Fruit fly (Drosophila melanogaster) whole organism, prepupa: ENCODE measurements around the gene shf.

Experiments
- Blimp-1 ChIP-seq: fragments of 200-800 bp; sonication (Bioruptor generic); optimal IDR thresholded peaks from 3 replicates; lab custom pipeline; 2017; ENCODE audit warnings: missing biosample characterization, missing genetic modification characterization, mild to moderate bottlenecking, moderate library complexity, missing genetic modification reagents
- CG10631 ChIP-seq: fragments of 200-800 bp; sonication (Bioruptor generic); optimal IDR thresholded peaks from 2 replicates; lab custom pipeline; 2016; ENCODE audit warnings: missing biosample characterization, missing genetic modification characterization
- CG10669 ChIP-seq: fragments of 200-800 bp; sonication (Bioruptor generic); optimal IDR thresholded peaks from 3 replicates; lab custom pipeline; 2018; ENCODE audit warnings: missing biosample characterization, mild to moderate bottlenecking, missing genetic modification characterization, moderate library complexity
- CG11294 ChIP-seq: fragments of 200-800 bp; sonication (Bioruptor generic); IDR thresholded peaks from 2 replicates; pipeline ENCODE4 v1.3.6; 2022; ENCODE audit warnings: missing biosample characterization, missing genetic modification characterization
- CG11762 ChIP-seq: fragments of 200-800 bp; sonication (Bioruptor generic); optimal IDR thresholded peaks from 3 replicates; lab custom pipeline; 2016; ENCODE audit warnings: missing biosample characterization, missing genetic modification characterization; ENCODE audit not compliant: insufficient read depth
- CG11902 ChIP-seq: fragments of 200-800 bp; sonication (Bioruptor generic); optimal IDR thresholded peaks from 3 replicates; lab custom pipeline; 2016; ENCODE audit warnings: missing biosample characterization, missing genetic modification characterization
- CG1621 ChIP-seq: fragments of 200-800 bp; sonication (Bioruptor generic); optimal IDR thresholded peaks from 3 replicates; lab custom pipeline; 2018; ENCODE audit warnings: missing biosample characterization, mild to moderate bottlenecking, missing genetic modification characterization
- CG16779 ChIP-seq: fragments of 200-800 bp; sonication (Bioruptor generic); optimal IDR thresholded peaks from 3 replicates; lab custom pipeline; 2017; ENCODE audit warnings: missing biosample characterization, mild to moderate bottlenecking, missing genetic modification characterization
- CG3032 ChIP-seq: fragments of 200-800 bp; optimal IDR thresholded peaks from 2 replicates; lab custom pipeline; 2019; ENCODE audit warnings: missing biosample characterization, mild to moderate bottlenecking, missing genetic modification characterization, moderate library complexity
- CG31627 ChIP-seq: fragments of 200-800 bp; sonication (Bioruptor generic); optimal IDR thresholded peaks from 3 replicates; lab custom pipeline; 2016; ENCODE audit warnings: missing biosample characterization, missing genetic modification characterization
- CG32006 ChIP-seq: fragments of 200-800 bp; sonication (Bioruptor generic); optimal IDR thresholded peaks from 3 replicates; lab custom pipeline; 2017; ENCODE audit warnings: missing biosample characterization, mild to moderate bottlenecking, missing genetic modification characterization
- CG34406 ChIP-seq: fragments of 200-800 bp; sonication (Bioruptor generic); optimal IDR thresholded peaks from 3 replicates; lab custom pipeline; 2016; ENCODE audit warnings: missing biosample characterization, missing genetic modification characterization
- CG3919 ChIP-seq: fragments of 200-800 bp; sonication (Bioruptor generic); optimal IDR thresholded peaks from 3 replicates; lab custom pipeline; 2016; ENCODE audit warnings: missing biosample characterization, missing genetic modification characterization
- CG6163 ChIP-seq: fragments of 200-800 bp; sonication (Bioruptor generic); IDR thresholded peaks from 3 replicates; pipeline ENCODE4 v1.3.6; 2022; ENCODE audit warnings: missing biosample characterization, missing genetic modification characterization
- CG6276 ChIP-seq: fragments of 200-800 bp; sonication (Bioruptor generic); optimal IDR thresholded peaks from 2 replicates; lab custom pipeline; 2017; ENCODE audit warnings: missing biosample characterization, mild to moderate bottlenecking, missing genetic modification characterization
- CG6792 ChIP-seq: fragments of 200-800 bp; sonication (Bioruptor generic); optimal IDR thresholded peaks from 3 replicates; lab custom pipeline; 2016; ENCODE audit warnings: missing biosample characterization, missing genetic modification characterization
- CG6854 ChIP-seq: fragments of 200-800 bp; sonication (Bioruptor generic); optimal IDR thresholded peaks from 2 replicates; lab custom pipeline; 2017; ENCODE audit warnings: missing biosample characterization, mild to moderate bottlenecking, missing genetic modification characterization
- CG7368 ChIP-seq: fragments of 200-800 bp; sonication (Bioruptor generic); optimal IDR thresholded peaks from 3 replicates; lab custom pipeline; 2016; ENCODE audit warnings: missing biosample characterization, missing genetic modification characterization
- CG8319 ChIP-seq: fragments of 200-800 bp; sonication (Bioruptor generic); optimal IDR thresholded peaks from 3 replicates; lab custom pipeline; 2016; ENCODE audit warnings: missing biosample characterization, missing genetic modification characterization
- CG8632 ChIP-seq: fragments of 200-800 bp; sonication (Bioruptor generic); optimal IDR thresholded peaks from 3 replicates; lab custom pipeline; 2016; ENCODE audit warnings: missing biosample characterization, missing genetic modification characterization
- Eip75B ChIP-seq: fragments of 200-800 bp; sonication (Bioruptor generic); optimal IDR thresholded peaks from 3 replicates; lab custom pipeline; 2016; ENCODE audit warnings: missing biosample characterization, missing genetic modification characterization
- Eip78C ChIP-seq: fragments of 200-800 bp; sonication (Bioruptor generic); peaks from one replicate; lab custom pipeline; 2016; ENCODE audit warnings: missing biosample characterization, missing genetic modification characterization
- Eip93F ChIP-seq: fragments of 200-800 bp; sonication (Bioruptor generic); optimal IDR thresholded peaks from 2 replicates; lab custom pipeline; 2016; ENCODE audit warnings: missing biosample characterization, mild to moderate bottlenecking, missing genetic modification characterization
- Ets21C ChIP-seq: fragments of 200-800 bp; sonication (Bioruptor generic); optimal IDR thresholded peaks from 3 replicates; lab custom pipeline; 2016; ENCODE audit warnings: missing biosample characterization, missing genetic modification characterization
- Ets96B ChIP-seq: fragments of 200-800 bp; optimal IDR thresholded peaks from 2 replicates; lab custom pipeline; 2019; ENCODE audit warnings: missing biosample characterization, mild to moderate bottlenecking, missing genetic modification characterization, moderate library complexity
- Gug ChIP-seq: fragments of 200-800 bp; sonication (Bioruptor generic); IDR thresholded peaks from 2 replicates; pipeline ENCODE4 v1.3.6; 2022; ENCODE audit warnings: missing biosample characterization, missing genetic modification characterization
- Hr38 ChIP-seq: sonication (Bioruptor generic); optimal IDR thresholded peaks from 2 replicates; lab custom pipeline; 2016; ENCODE audit warnings: missing biosample characterization, missing genetic modification characterization
- Hr39 ChIP-seq: fragments of 200-800 bp; sonication (Bioruptor generic); optimal IDR thresholded peaks from 2 replicates; lab custom pipeline; 2016; ENCODE audit warnings: missing biosample characterization, missing genetic modification characterization
- Sox102F ChIP-seq: fragments of 200-800 bp; sonication (Bioruptor generic); optimal IDR thresholded peaks from 2 replicates; lab custom pipeline; 2016; ENCODE audit warnings: missing biosample characterization, mild to moderate bottlenecking, missing genetic modification characterization
- Sox15 ChIP-seq: fragments of 200-800 bp; sonication (Bioruptor generic); optimal IDR thresholded peaks from 3 replicates; lab custom pipeline; 2016; ENCODE audit warnings: missing biosample characterization, missing genetic modification characterization
- achi ChIP-seq: fragments of 200-800 bp; sonication (Bioruptor generic); optimal IDR thresholded peaks from 3 replicates; lab custom pipeline; 2016; ENCODE audit warnings: missing biosample characterization, missing genetic modification characterization
- acj6 ChIP-seq: fragments of 200-800 bp; sonication (Bioruptor generic); optimal IDR thresholded peaks from 3 replicates; lab custom pipeline; 2016; ENCODE audit warnings: missing biosample characterization, missing genetic modification characterization
- cyc ChIP-seq: fragments of 200-800 bp; sonication (Bioruptor generic); optimal IDR thresholded peaks from 3 replicates; lab custom pipeline; 2016; ENCODE audit warnings: missing biosample characterization, missing genetic modification characterization
- dsx ChIP-seq: fragments of 200-800 bp; optimal IDR thresholded peaks from 3 replicates; lab custom pipeline; 2019; ENCODE audit warnings: missing biosample characterization, mild to moderate bottlenecking, missing genetic modification characterization, moderate library complexity; ENCODE audit not compliant: poor library complexity, severe bottlenecking
- esn ChIP-seq: fragments of 200-800 bp; sonication (Bioruptor generic); optimal IDR thresholded peaks from 2 replicates; lab custom pipeline; 2016; ENCODE audit warnings: missing biosample characterization, mild to moderate bottlenecking, missing genetic modification characterization, moderate library complexity
- fd59A ChIP-seq: fragments of 200-800 bp; sonication (Bioruptor generic); optimal IDR thresholded peaks from 2 replicates; lab custom pipeline; 2017; ENCODE audit warnings: missing biosample characterization, mild to moderate bottlenecking, missing genetic modification characterization, missing genetic modification reagents
- fd85E ChIP-seq: fragments of 200-800 bp; sonication (Bioruptor generic); optimal IDR thresholded peaks from 3 replicates; lab custom pipeline; 2016; ENCODE audit warnings: missing biosample characterization, missing genetic modification characterization
- fkh ChIP-seq: fragments of 200-800 bp; sonication (Bioruptor generic); optimal IDR thresholded peaks from 3 replicates; lab custom pipeline; 2017; ENCODE audit warnings: missing biosample characterization, mild to moderate bottlenecking, missing genetic modification characterization, moderate library complexity
- lz ChIP-seq: fragments of 200-800 bp; sonication (Bioruptor generic); optimal IDR thresholded peaks from 3 replicates; lab custom pipeline; 2016; ENCODE audit warnings: missing biosample characterization, missing genetic modification characterization
- net ChIP-seq: fragments of 200-800 bp; sonication (Bioruptor generic); optimal IDR thresholded peaks from 3 replicates; lab custom pipeline; 2016; ENCODE audit warnings: missing biosample characterization, missing genetic modification characterization
- pdm3 ChIP-seq: fragments of 200-800 bp; sonication (Bioruptor generic); optimal IDR thresholded peaks from 3 replicates; lab custom pipeline; 2016; ENCODE audit warnings: missing biosample characterization, missing genetic modification characterization
- salr ChIP-seq, 2 experiments: fragments of 200-800 bp; sonication (Bioruptor generic); optimal IDR thresholded peaks; 3 replicates each; lab custom pipeline; 2016 to 2018; ENCODE audit warnings: missing biosample characterization in 2 of 2, missing genetic modification characterization in 2 of 2, mild to moderate bottlenecking in 1 of 2
- spab ChIP-seq: fragments of 200-800 bp; sonication (Bioruptor generic); optimal IDR thresholded peaks from 2 replicates; lab custom pipeline; 2017; ENCODE audit warnings: missing biosample characterization, mild to moderate bottlenecking, missing genetic modification characterization, missing genetic modification reagents
- svp ChIP-seq: fragments of 200-800 bp; sonication (Bioruptor generic); peaks from one replicate; lab custom pipeline; 2016; ENCODE audit warnings: missing biosample characterization, missing genetic modification characterization
- topi ChIP-seq: fragments of 200-800 bp; sonication (Bioruptor generic); optimal IDR thresholded peaks from 3 replicates; lab custom pipeline; 2016; ENCODE audit warnings: missing biosample characterization, missing genetic modification characterization
- vri ChIP-seq: fragments of 200-800 bp; sonication (Bioruptor generic); optimal IDR thresholded peaks from 3 replicates; lab custom pipeline; 2016; ENCODE audit warnings: missing biosample characterization, mild to moderate bottlenecking, missing genetic modification characterization

Gene shf

dm6 chrX:6805404-6805803 is 25.9 kb upstream of the shf start:
- TF ChIP-seq CG8632 (no peak), CG1621 (no peak), Eip78C (GFP tag; lab: Kevin White, UChicago) (no peak), Hr38 (no peak), Gug (no peak), CG32006 (no peak), pdm3 (GFP tag; lab: Kevin White, UChicago) (no peak), esn (GFP tag; lab: Kevin White, UChicago) (no peak), Eip75B (GFP tag; lab: Kevin White, UChicago) (no peak), vri (GFP tag; lab: Kevin White, UChicago) (peak; percentile 74), CG8319 (GFP tag; lab: Kevin White, UChicago) (no peak), Ets21C (no peak), fkh (GFP tag; lab: Kevin White, UChicago) (no peak), Eip93F (GFP tag; lab: Kevin White, UChicago) (peak; percentile 17), CG11294 (no peak)
- TF ChIP-seq, all 60 proteins: peak for 2

DNA sequence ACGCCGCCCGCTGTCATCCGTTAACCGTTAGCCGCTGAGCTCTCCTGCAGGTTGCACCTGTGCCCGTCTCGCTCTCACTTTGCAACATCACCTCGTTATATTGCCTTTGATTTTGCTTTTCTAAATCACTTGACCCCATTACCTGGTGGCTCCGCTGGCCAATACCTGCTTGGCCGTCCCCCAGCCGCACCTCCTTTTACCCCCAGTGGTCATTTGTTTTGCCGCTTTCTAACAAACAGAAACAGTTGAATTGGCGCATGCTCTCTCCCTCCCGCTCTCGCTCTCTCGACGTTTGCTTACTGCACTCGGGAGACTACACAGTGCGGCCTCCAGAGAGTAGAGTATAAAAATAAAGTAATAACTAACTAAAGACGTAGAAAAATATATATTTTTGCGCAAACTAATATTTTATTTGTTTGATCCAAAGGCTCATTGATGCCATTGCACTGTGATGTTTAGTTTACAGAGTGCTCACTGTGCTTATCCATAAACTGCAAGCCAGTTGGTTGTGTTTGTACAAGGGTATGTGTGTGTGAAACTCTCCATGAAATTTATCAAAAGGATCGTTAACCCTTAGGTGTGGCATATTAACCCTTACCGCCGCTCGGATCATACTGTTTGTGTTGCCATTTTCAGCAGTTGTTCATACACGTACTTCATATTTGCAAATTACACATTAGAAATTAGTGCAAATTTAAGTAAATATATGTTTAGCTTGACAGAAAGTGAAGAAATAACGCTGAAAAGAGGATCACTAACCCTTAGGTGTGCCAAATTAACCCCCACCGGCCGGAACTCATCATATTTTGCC is 25.2 kb upstream of the shf start:
- peak; percentile 95 for TF ChIP-seq CG32006
- peak; percentile 88 for TF ChIP-seq CG34406 (GFP tag; lab: Kevin White, UChicago)
- TF ChIP-seq pdm3 (GFP tag; lab: Kevin White, UChicago), result peak; percentile 96
- peak; percentile 97 for TF ChIP-seq svp (GFP tag; lab: Kevin White, UChicago)
- peak; percentile 71 for TF ChIP-seq Blimp-1 (GFP tag; lab: Kevin White, UChicago)
- TF ChIP-seq CG11762 (GFP tag; lab: Kevin White, UChicago), result peak; percentile 71
- peak; percentile 73 to 83 for TF ChIP-seq salr (GFP tag; optimal IDR thresholded peaks at IDR 0.05; lab: Kevin White, UChicago)
- TF ChIP-seq CG11902, result peak; percentile 76
- peak; percentile 92 for TF ChIP-seq CG8632
- TF ChIP-seq CG7368 (GFP tag; lab: Kevin White, UChicago), result peak; percentile 78
- TF ChIP-seq CG6163 (GFP tag; lab: Robert Waterston, UW), result peak; percentile 97
- no peak for TF ChIP-seq fkh (GFP tag; lab: Kevin White, UChicago)
- peak; percentile 92 for TF ChIP-seq CG6792 (GFP tag; lab: Kevin White, UChicago)
- peak; percentile 93 for TF ChIP-seq topi
- TF ChIP-seq lz, result peak; percentile 94
- TF ChIP-seq vri (GFP tag; lab: Kevin White, UChicago), result peak; percentile 93
- TF ChIP-seq CG3032 (tag; lab: Kevin White, UChicago), result peak; percentile 65
- TF ChIP-seq Ets96B (tag; lab: Kevin White, UChicago), result peak; percentile 78
- TF ChIP-seq CG6276, result peak; percentile 92
- peak; percentile 91 for TF ChIP-seq achi (GFP tag; lab: Kevin White, UChicago)
- TF ChIP-seq Sox102F (GFP tag; lab: Kevin White, UChicago), result peak; percentile 95
- peak; percentile 94 for TF ChIP-seq cyc (GFP tag; lab: Kevin White, UChicago)
- peak; percentile 93 for TF ChIP-seq Ets21C
- TF ChIP-seq fd59A, result peak; percentile 72
- peak; percentile 93 for TF ChIP-seq CG3919 (GFP tag; lab: Kevin White, UChicago)
- TF ChIP-seq Sox15, result peak; percentile 87
- TF ChIP-seq CG10669, result peak; percentile 80
- peak; percentile 17 for TF ChIP-seq CG6854 (GFP tag; lab: Kevin White, UChicago)
- peak; percentile 55 for TF ChIP-seq fd85E (GFP tag; lab: Kevin White, UChicago)
- peak; percentile 78 for TF ChIP-seq Hr38
- TF ChIP-seq spab (GFP tag; lab: Kevin White, UChicago), result no peak
- TF ChIP-seq CG31627 (GFP tag; lab: Kevin White, UChicago), result peak; percentile 96
- peak; percentile 85 for TF ChIP-seq Eip93F (GFP tag; lab: Kevin White, UChicago)
- peak; percentile 91 for TF ChIP-seq CG10631
- TF ChIP-seq Gug, result peak; percentile 91
- TF ChIP-seq acj6 (GFP tag; lab: Kevin White, UChicago), result peak; percentile 93
- peak; percentile 80 for TF ChIP-seq CG16779 (tag; lab: Kevin White, UChicago)
- TF ChIP-seq net, result peak; percentile 94
- TF ChIP-seq CG11294, result peak; percentile 94
- peak; percentile 83 for TF ChIP-seq CG8319 (GFP tag; lab: Kevin White, UChicago)
- TF ChIP-seq Hr39, result peak; percentile 96
- TF ChIP-seq Eip78C (GFP tag; lab: Kevin White, UChicago), result peak; percentile 98
- peak; percentile 95 for TF ChIP-seq esn (GFP tag; lab: Kevin White, UChicago)
- TF ChIP-seq dsx (GFP tag; lab: Kevin White, UChicago), result peak; percentile 79
